Fruit fly (Drosophila melanogaster) whole organism, embryonic: Measurements from ENCODE around the gene CG32751.

Source experiments
- Asciz ChIP-seq: fragments of 200-800 bp; sonication (Bioruptor generic); optimal IDR thresholded peaks from 2 replicates; lab custom pipeline; 2017; ENCODE audit warnings: missing biosample characterization, mild to moderate bottlenecking, missing genetic modification characterization, missing genetic modification reagents
- Blimp-1 ChIP-seq: fragments of 200-800 bp; sonication (Bioruptor generic); optimal IDR thresholded peaks from 3 replicates; lab custom pipeline; 2018; ENCODE audit warnings: missing biosample characterization, missing genetic modification characterization, mild to moderate bottlenecking, moderate library complexity, missing genetic modification reagents
- CG10147 ChIP-seq: fragments of 200-800 bp; sonication (Bioruptor generic); optimal IDR thresholded peaks from 2 replicates; lab custom pipeline; 2019; ENCODE audit warnings: missing biosample characterization, mild to moderate bottlenecking, missing genetic modification characterization, moderate library complexity
- CG10431 ChIP-seq: fragments of 200-800 bp; sonication (Bioruptor generic); optimal IDR thresholded peaks from 3 replicates; lab custom pipeline; 2018; ENCODE audit warnings: missing biosample characterization, mild to moderate bottlenecking, missing genetic modification characterization
- CG10543 ChIP-seq: fragments of 200-800 bp; sonication (Bioruptor generic); optimal IDR thresholded peaks from 3 replicates; lab custom pipeline; 2017; ENCODE audit warnings: missing biosample characterization, mild to moderate bottlenecking, missing genetic modification characterization, moderate library complexity
- CG11504 ChIP-seq: fragments of 200-800 bp; sonication (Bioruptor generic); optimal IDR thresholded peaks from 3 replicates; lab custom pipeline; 2019; ENCODE audit warnings: missing biosample characterization, mild to moderate bottlenecking, missing genetic modification characterization, moderate library complexity
- CG12071 ChIP-seq: fragments of 200-800 bp; sonication (Bioruptor generic); optimal IDR thresholded peaks from 3 replicates; lab custom pipeline; 2018; ENCODE audit warnings: missing biosample characterization, mild to moderate bottlenecking, missing genetic modification characterization
- CG1233 ChIP-seq: fragments of 200-800 bp; sonication (Bioruptor generic); optimal IDR thresholded peaks from 4 replicates; lab custom pipeline; 2018; ENCODE audit warnings: missing biosample characterization, mild to moderate bottlenecking, missing genetic modification characterization
- CG13296 ChIP-seq: fragments of 200-800 bp; sonication (Bioruptor generic); optimal IDR thresholded peaks from 3 replicates; lab custom pipeline; 2018; ENCODE audit warnings: missing biosample characterization, mild to moderate bottlenecking, missing genetic modification characterization
- CG13894 ChIP-seq: fragments of 200-800 bp; sonication (Bioruptor generic); optimal IDR thresholded peaks from 3 replicates; lab custom pipeline; 2018; ENCODE audit warnings: missing biosample characterization, mild to moderate bottlenecking, missing genetic modification characterization, moderate library complexity
- CG15011 ChIP-seq: fragments of 200-800 bp; sonication (Bioruptor generic); optimal IDR thresholded peaks from 3 replicates; lab custom pipeline; 2018; ENCODE audit warnings: missing biosample characterization, mild to moderate bottlenecking, missing genetic modification characterization
- CG17186 ChIP-seq: fragments of 200-800 bp; sonication (Bioruptor generic); optimal IDR thresholded peaks from 3 replicates; lab custom pipeline; 2017; ENCODE audit warnings: missing biosample characterization, missing genetic modification reagents, missing genetic modification characterization
- CG18262 ChIP-seq: fragments of 200-800 bp; optimal IDR thresholded peaks from 3 replicates; lab custom pipeline; 2019; ENCODE audit warnings: missing biosample characterization, mild to moderate bottlenecking, missing genetic modification characterization, moderate library complexity
- CG18476 ChIP-seq: fragments of 200-800 bp; sonication (Bioruptor generic); optimal IDR thresholded peaks from 2 replicates; lab custom pipeline; 2016; ENCODE audit warnings: missing biosample characterization, mild to moderate bottlenecking, missing genetic modification characterization
- CG2116 ChIP-seq: fragments of 200-800 bp; sonication (Bioruptor generic); optimal IDR thresholded peaks from 3 replicates; lab custom pipeline; 2018; ENCODE audit warnings: missing biosample characterization, mild to moderate bottlenecking, missing genetic modification characterization
- CG2202 ChIP-seq: fragments of 200-800 bp; sonication (Bioruptor generic); optimal IDR thresholded peaks from 2 replicates; lab custom pipeline; 2018; ENCODE audit warnings: missing biosample characterization, mild to moderate bottlenecking, missing genetic modification characterization
- CG2889 ChIP-seq: fragments of 200-800 bp; sonication (Bioruptor generic); IDR thresholded peaks from 3 replicates; pipeline ENCODE4 v1.3.6; 2022; ENCODE audit warnings: missing biosample characterization, missing genetic modification characterization
- CG32532 ChIP-seq: fragments of 200-800 bp; sonication (Bioruptor generic); IDR thresholded peaks from 2 replicates; pipeline ENCODE4 v1.3.6; 2022; ENCODE audit warnings: missing biosample characterization, missing genetic modification characterization
- CG3847 ChIP-seq: fragments of 200-800 bp; sonication (Bioruptor generic); IDR thresholded peaks from 2 replicates; pipeline ENCODE4 v1.3.6; 2022; ENCODE audit warnings: missing biosample characterization, missing genetic modification characterization
- CG42726 ChIP-seq: fragments of 200-800 bp; sonication (Bioruptor generic); IDR thresholded peaks from 2 replicates; pipeline ENCODE4 v1.3.6; 2022; ENCODE audit warnings: missing biosample characterization, missing genetic modification characterization; ENCODE audit not compliant: partially characterized antibody
- CG4707 ChIP-seq: fragments of 200-800 bp; sonication (Bioruptor generic); optimal IDR thresholded peaks from 2 replicates; lab custom pipeline; 2018; ENCODE audit warnings: missing biosample characterization, mild to moderate bottlenecking, missing genetic modification characterization, moderate library complexity
- CG5245 ChIP-seq: fragments of 200-800 bp; sonication (Bioruptor generic); optimal IDR thresholded peaks from 3 replicates; lab custom pipeline; 2016; ENCODE audit warnings: missing biosample characterization, missing genetic modification characterization
- CG6854 ChIP-seq: fragments of 200-800 bp; sonication (Bioruptor generic); optimal IDR thresholded peaks from 3 replicates; lab custom pipeline; 2017; ENCODE audit warnings: missing biosample characterization, mild to moderate bottlenecking, missing genetic modification characterization
- CG8388 ChIP-seq: fragments of 200-800 bp; sonication (Bioruptor generic); optimal IDR thresholded peaks from 2 replicates; lab custom pipeline; 2019; ENCODE audit warnings: missing biosample characterization, mild to moderate bottlenecking, missing genetic modification characterization, moderate library complexity
- CG9817 ChIP-seq: fragments of 200-800 bp; sonication (Bioruptor generic); optimal IDR thresholded peaks from 2 replicates; lab custom pipeline; 2018; ENCODE audit warnings: missing biosample characterization, mild to moderate bottlenecking, missing genetic modification characterization, moderate library complexity
- Dek ChIP-seq: fragments of 200-800 bp; sonication (Bioruptor generic); optimal IDR thresholded peaks from 3 replicates; lab custom pipeline; 2019; ENCODE audit warnings: missing biosample characterization, mild to moderate bottlenecking, missing genetic modification characterization, moderate library complexity
- Dp ChIP-seq: fragments of 200-800 bp; sonication (Bioruptor generic); optimal IDR thresholded peaks from 2 replicates; lab custom pipeline; 2018; ENCODE audit warnings: missing biosample characterization, mild to moderate bottlenecking, missing genetic modification characterization, moderate library complexity
- Gug ChIP-seq: fragments of 200-800 bp; sonication (Bioruptor generic); IDR thresholded peaks from 4 replicates; pipeline ENCODE4 v1.3.6; 2022; ENCODE audit warnings: missing biosample characterization, missing genetic modification characterization
- HLHmδ ChIP-seq: fragments of 200-800 bp; sonication (Bioruptor generic); optimal IDR thresholded peaks from 2 replicates; lab custom pipeline; 2018; ENCODE audit warnings: missing biosample characterization, mild to moderate bottlenecking, missing genetic modification characterization, moderate library complexity
- MESR4 ChIP-seq: fragments of 200-800 bp; sonication (Bioruptor generic); optimal IDR thresholded peaks from 2 replicates; lab custom pipeline; 2018; ENCODE audit warnings: missing biosample characterization, mild to moderate bottlenecking, missing genetic modification characterization, moderate library complexity
- Nf-YB ChIP-seq: fragments of 200-800 bp; sonication (Bioruptor generic); optimal IDR thresholded peaks from 3 replicates; lab custom pipeline; 2019; ENCODE audit warnings: missing biosample characterization, mild to moderate bottlenecking, missing genetic modification characterization, moderate library complexity
- Nf-YC ChIP-seq: fragments of 200-800 bp; optimal IDR thresholded peaks from 3 replicates; lab custom pipeline; 2019; ENCODE audit warnings: missing biosample characterization, mild to moderate bottlenecking, missing genetic modification characterization, moderate library complexity
- Optix ChIP-seq: fragments of 200-800 bp; sonication (Bioruptor generic); IDR thresholded peaks from 3 replicates; pipeline ENCODE4 v1.3.6; 2022; ENCODE audit warnings: missing biosample characterization, missing genetic modification characterization
- Pdp1 ChIP-seq, 2 experiments: fragments of 200-800 bp; sonication (Bioruptor generic); optimal IDR thresholded peaks; 3 replicates each; lab custom pipeline; 2016; ENCODE audit warnings: missing biosample characterization in 2 of 2, missing genetic modification characterization in 2 of 2, mild to moderate bottlenecking in 1 of 2, moderate library complexity in 1 of 2
- cwo ChIP-seq: fragments of 200-800 bp; sonication (Bioruptor generic); optimal IDR thresholded peaks from 3 replicates; lab custom pipeline; 2017; ENCODE audit warnings: missing biosample characterization, missing genetic modification characterization, mild to moderate bottlenecking, moderate library complexity, missing genetic modification reagents
- dan ChIP-seq: fragments of 200-800 bp; sonication (Bioruptor generic); IDR thresholded peaks from 2 replicates; pipeline ENCODE4 v1.3.6; 2022; ENCODE audit warnings: missing biosample characterization, missing genetic modification characterization
- dimm ChIP-seq: fragments of 200-800 bp; sonication (Bioruptor generic); IDR thresholded peaks from 2 replicates; pipeline ENCODE4 v1.3.6; 2022; ENCODE audit warnings: missing biosample characterization, missing genetic modification characterization
- emc ChIP-seq: fragments of 200-800 bp; sonication (Bioruptor generic); optimal IDR thresholded peaks from 2 replicates; lab custom pipeline; 2016; ENCODE audit warnings: missing biosample characterization, missing genetic modification characterization
- fd3F ChIP-seq: fragments of 200-800 bp; sonication (Bioruptor generic); optimal IDR thresholded peaks from 2 replicates; lab custom pipeline; 2018; ENCODE audit warnings: missing biosample characterization, mild to moderate bottlenecking, missing genetic modification characterization, moderate library complexity
- ken ChIP-seq: fragments of 200-800 bp; sonication (Bioruptor generic); IDR thresholded peaks from 3 replicates; pipeline ENCODE4 v1.3.6; 2022; ENCODE audit warnings: missing biosample characterization, missing genetic modification characterization
- lov ChIP-seq, 2 experiments: fragments of 200-800 bp in 1 of 2; fragments of >200 bp in 1 of 2; sonication (Bioruptor generic) in 1 of 2; IDR thresholded peaks in 1 of 2; optimal IDR thresholded peaks in 1 of 2; 2 replicates in 1 of 2; 3 replicates in 1 of 2; pipeline versions ENCODE4 v1.3.6 to Lab custom; 2017 to 2022; ENCODE audit warnings: missing biosample characterization in 1 of 2, missing genetic modification characterization in 1 of 2
- pb ChIP-seq: fragments of 200-800 bp; sonication (Bioruptor generic); optimal IDR thresholded peaks from 3 replicates; lab custom pipeline; 2016; ENCODE audit warnings: missing biosample characterization, missing genetic modification characterization
- twi ChIP-seq: fragments of 200-800 bp; optimal IDR thresholded peaks from 2 replicates; lab custom pipeline; 2019; ENCODE audit warnings: missing biosample characterization, mild to moderate bottlenecking, missing genetic modification characterization, moderate library complexity
- vnd ChIP-seq: fragments of 200-800 bp; sonication (Bioruptor generic); IDR thresholded peaks from 3 replicates; pipeline ENCODE4 v1.3.6; 2022; ENCODE audit warnings: missing biosample characterization, missing genetic modification characterization; ENCODE audit not compliant: partially characterized antibody

The CG32751 gene

dm6 chrX:6224225-6225190 lies 26.1 kb upstream of the CG32751 start, which contains the start of gene sqh (continued):
- no peak for TF ChIP-seq vnd (GFP tag; lab: Robert Waterston, UW)
- peak; percentile 74 for TF ChIP-seq CG2202 (tag; lab: Kevin White, UChicago)
- peak; percentile 83 for TF ChIP-seq MESR4 (GFP tag; lab: Kevin White, UChicago)
- peak; percentile 58 for TF ChIP-seq CG5245 (GFP tag; lab: Kevin White, UChicago)
- peak; percentile 90 for TF ChIP-seq CG11504

DNA sequence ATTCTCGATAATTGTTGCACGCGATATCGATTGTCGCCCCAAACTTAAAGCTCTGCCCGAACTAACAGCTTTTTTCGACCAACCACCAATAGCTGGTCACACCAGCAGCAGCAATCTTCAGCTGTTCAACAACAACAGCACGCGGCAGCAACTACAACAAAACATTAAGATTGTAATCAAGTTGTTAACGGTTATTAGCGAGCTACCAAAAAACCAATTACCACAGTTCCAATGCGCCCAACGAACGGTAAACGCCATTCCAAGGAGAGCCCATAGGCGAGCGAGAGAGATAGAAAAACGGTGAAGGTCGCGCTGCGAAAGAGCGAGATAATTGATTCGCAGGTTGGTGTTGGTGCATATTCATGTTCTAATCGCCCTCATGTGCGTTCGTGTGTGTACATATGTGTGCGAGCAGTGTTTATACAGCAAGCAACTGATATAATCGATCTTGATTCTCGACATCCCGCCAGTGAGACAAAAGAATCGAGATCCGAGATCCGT lies 21.4 kb upstream of the CG32751 start, which contains the start of gene Efr:
Efr (plus strand) TSS at position 113 of the 501 bp plus-strand sequence.
- TF ChIP-seq fd3F (GFP tag; lab: Kevin White, UChicago) = no peak
- TF ChIP-seq CG4707 (GFP tag; lab: Kevin White, UChicago) = no peak
- TF ChIP-seq CG17186 (GFP tag; lab: Kevin White, UChicago) = no peak
- TF ChIP-seq CG32532 (GFP tag; lab: Robert Waterston, UW) = no peak
- TF ChIP-seq CG13894 = peak; percentile 17
- no peak for TF ChIP-seq CG10431 (GFP tag; lab: Kevin White, UChicago)
- TF ChIP-seq CG1233 = peak; percentile 3
- TF ChIP-seq CG8388 = no peak
- TF ChIP-seq CG12071 (GFP tag; lab: Kevin White, UChicago) = no peak
- TF ChIP-seq Optix (GFP tag; lab: Robert Waterston, UW) = no peak
- TF ChIP-seq emc (GFP tag; lab: Kevin White, UChicago) = no peak
- TF ChIP-seq Dp (GFP tag; lab: Kevin White, UChicago) = peak; percentile 84
- no peak for TF ChIP-seq Nf-YB (GFP tag; lab: Kevin White, UChicago)
- no peak for TF ChIP-seq CG3847
- TF ChIP-seq CG42726 (GFP tag; lab: Robert Waterston, UW) = no peak
- TF ChIP-seq CG6854 (GFP tag; lab: Kevin White, UChicago) = no peak
- TF ChIP-seq Nf-YC (tag; lab: Kevin White, UChicago) = peak; percentile 16
- no peak for TF ChIP-seq Blimp-1 (GFP tag; lab: Kevin White, UChicago)
- TF ChIP-seq CG18476 (GFP tag; lab: Kevin White, UChicago) = no peak
- peak; percentile 39 for TF ChIP-seq cwo (GFP tag; lab: Kevin White, UChicago)
- TF ChIP-seq twi (tag; lab: Kevin White, UChicago) = no peak
- TF ChIP-seq Dek = no peak
- TF ChIP-seq CG11504 = peak; percentile 11
- TF ChIP-seq CG2889 (GFP tag; lab: Robert Waterston, UW) = no peak
- TF ChIP-seq CG15011 (GFP tag; lab: Kevin White, UChicago) = no peak
- TF ChIP-seq Gug (GFP tag; lab: Robert Waterston, UW) = no peak
- peak; percentile 31 for TF ChIP-seq CG13296 (GFP tag; lab: Kevin White, UChicago)
- TF ChIP-seq CG18262 (tag; lab: Kevin White, UChicago) = no peak
- TF ChIP-seq CG2116 = peak; percentile 22
- peak; percentile 2 for TF ChIP-seq pb
- TF ChIP-seq HLHmδ (GFP tag; lab: Kevin White, UChicago) = no peak
- TF ChIP-seq Asciz (GFP tag; lab: Kevin White, UChicago) = no peak
- TF ChIP-seq ken (GFP tag; lab: Robert Waterston, UW) = no peak
- TF ChIP-seq lov (optimal IDR thresholded peaks at IDR 0.05; lab: Kevin White, UChicago) = no peak
- TF ChIP-seq lov (GFP tag; IDR thresholded peaks at IDR 0.05; lab: Robert Waterston, UW) = 0 out of 3 replicates have a peak, but pooled peaks have one; percentile 30
- peak; percentile 61 for TF ChIP-seq CG10543 (GFP tag; lab: Kevin White, UChicago)
- TF ChIP-seq CG10147 (GFP tag; lab: Kevin White, UChicago) = peak; percentile 10
- no peak for TF ChIP-seq dimm (GFP tag; lab: Robert Waterston, UW)
- no peak for TF ChIP-seq CG9817
- TF ChIP-seq Pdp1 (GFP tag; optimal IDR thresholded peaks at IDR 0.05; lab: Kevin White, UChicago) = peak in 1 of 2 experiments; percentile 50
- no peak for TF ChIP-seq dan
